Fruit fly (Drosophila melanogaster) whole organism, adult: ENCODE measurements around the gene Cyp4d1.

Experiments
- CG11617 ChIP-seq: fragments of 200-800 bp; sonication (Bioruptor generic); optimal IDR thresholded peaks from 2 replicates; lab custom pipeline; 2017; ENCODE audit warnings: mild to moderate bottlenecking, missing biosample characterization, missing genetic modification reagents, missing genetic modification characterization
- CG12768 ChIP-seq: fragments of 200-800 bp; sonication (Bioruptor generic); optimal IDR thresholded peaks from 2 replicates; lab custom pipeline; 2017; ENCODE audit warnings: missing biosample characterization, missing genetic modification characterization, mild to moderate bottlenecking, moderate library complexity, missing genetic modification reagents
- CG14711 ChIP-seq: fragments of 200-800 bp; sonication (Bioruptor generic); optimal IDR thresholded peaks from 2 replicates; lab custom pipeline; 2018; ENCODE audit warnings: missing biosample characterization, mild to moderate bottlenecking, missing genetic modification characterization, moderate library complexity
- CG1620 ChIP-seq: fragments of 200-800 bp; sonication (Bioruptor generic); optimal IDR thresholded peaks from 2 replicates; lab custom pipeline; 2016; ENCODE audit warnings: missing biosample characterization, missing genetic modification characterization
- CG33017 ChIP-seq: fragments of 200-800 bp; sonication (Bioruptor generic); optimal IDR thresholded peaks from 2 replicates; lab custom pipeline; 2018; ENCODE audit warnings: missing biosample characterization, mild to moderate bottlenecking, missing genetic modification characterization, moderate library complexity
- CG5204 ChIP-seq: fragments of 200-800 bp; sonication (Bioruptor generic); optimal IDR thresholded peaks from 2 replicates; lab custom pipeline; 2016; ENCODE audit warnings: missing biosample characterization, missing genetic modification characterization
- CG7045 ChIP-seq: fragments of 200-800 bp; sonication (Bioruptor generic); optimal IDR thresholded peaks from 2 replicates; lab custom pipeline; 2017; ENCODE audit warnings: missing biosample characterization, mild to moderate bottlenecking, missing genetic modification characterization
- CG7101 ChIP-seq: fragments of 200-800 bp; sonication (Bioruptor generic); optimal IDR thresholded peaks from 2 replicates; lab custom pipeline; 2018; ENCODE audit warnings: missing biosample characterization, mild to moderate bottlenecking, missing genetic modification characterization, moderate library complexity
- Clk ChIP-seq: fragments of 200-800 bp; sonication (Bioruptor generic); optimal IDR thresholded peaks from 2 replicates; lab custom pipeline; 2017; ENCODE audit warnings: missing biosample characterization, missing genetic modification characterization
- Crg-1 ChIP-seq: fragments of 200-800 bp; sonication (Bioruptor generic); optimal IDR thresholded peaks from 2 replicates; lab custom pipeline; 2016; ENCODE audit warnings: missing biosample characterization, missing genetic modification characterization
- Hr96 ChIP-seq: fragments of 200-800 bp; sonication (Bioruptor generic); optimal IDR thresholded peaks from 2 replicates; lab custom pipeline; 2016; ENCODE audit warnings: missing biosample characterization, missing genetic modification characterization
- Mnt ChIP-seq: fragments of 200-800 bp; sonication (Bioruptor generic); optimal IDR thresholded peaks from 2 replicates; lab custom pipeline; 2016; ENCODE audit warnings: missing biosample characterization, mild to moderate bottlenecking, missing genetic modification characterization
- bab1 ChIP-seq: fragments of 200-800 bp; sonication (Bioruptor generic); optimal IDR thresholded peaks from 3 replicates; lab custom pipeline; 2019; ENCODE audit warnings: missing biosample characterization, mild to moderate bottlenecking, missing genetic modification characterization, moderate library complexity
- cic ChIP-seq: fragments of 200-800 bp; sonication (Bioruptor generic); optimal IDR thresholded peaks from 2 replicates; lab custom pipeline; 2017; ENCODE audit warnings: missing biosample characterization, mild to moderate bottlenecking, missing genetic modification characterization, moderate library complexity
- cnc ChIP-seq, 2 experiments: fragments of >200 bp; optimal IDR thresholded peaks; 2 replicates each; lab custom pipeline; 2017
- kay ChIP-seq: fragments of 200-800 bp; sonication (Bioruptor generic); peaks from one replicate; lab custom pipeline; 2016; ENCODE audit warnings: missing biosample characterization, missing genetic modification characterization, borderline replicate concordance
- ovo ChIP-seq: fragments of 200-800 bp; sonication (Bioruptor generic); optimal IDR thresholded peaks from 2 replicates; lab custom pipeline; 2016; ENCODE audit warnings: missing biosample characterization, missing genetic modification characterization
- pad ChIP-seq: fragments of 200-800 bp; sonication (Bioruptor generic); optimal IDR thresholded peaks from 3 replicates; lab custom pipeline; 2017; ENCODE audit warnings: missing biosample characterization, missing genetic modification characterization, mild to moderate bottlenecking, moderate library complexity, missing genetic modification reagents
- tj ChIP-seq: fragments of 200-800 bp; sonication (Bioruptor generic); optimal IDR thresholded peaks from 3 replicates; lab custom pipeline; 2017; ENCODE audit warnings: missing biosample characterization, mild to moderate bottlenecking, missing genetic modification characterization, moderate library complexity
- toe ChIP-seq: fragments of 200-800 bp; sonication (Bioruptor generic); optimal IDR thresholded peaks from 2 replicates; lab custom pipeline; 2016; ENCODE audit warnings: missing biosample characterization, missing genetic modification characterization

The Cyp4d1 gene

DNA sequence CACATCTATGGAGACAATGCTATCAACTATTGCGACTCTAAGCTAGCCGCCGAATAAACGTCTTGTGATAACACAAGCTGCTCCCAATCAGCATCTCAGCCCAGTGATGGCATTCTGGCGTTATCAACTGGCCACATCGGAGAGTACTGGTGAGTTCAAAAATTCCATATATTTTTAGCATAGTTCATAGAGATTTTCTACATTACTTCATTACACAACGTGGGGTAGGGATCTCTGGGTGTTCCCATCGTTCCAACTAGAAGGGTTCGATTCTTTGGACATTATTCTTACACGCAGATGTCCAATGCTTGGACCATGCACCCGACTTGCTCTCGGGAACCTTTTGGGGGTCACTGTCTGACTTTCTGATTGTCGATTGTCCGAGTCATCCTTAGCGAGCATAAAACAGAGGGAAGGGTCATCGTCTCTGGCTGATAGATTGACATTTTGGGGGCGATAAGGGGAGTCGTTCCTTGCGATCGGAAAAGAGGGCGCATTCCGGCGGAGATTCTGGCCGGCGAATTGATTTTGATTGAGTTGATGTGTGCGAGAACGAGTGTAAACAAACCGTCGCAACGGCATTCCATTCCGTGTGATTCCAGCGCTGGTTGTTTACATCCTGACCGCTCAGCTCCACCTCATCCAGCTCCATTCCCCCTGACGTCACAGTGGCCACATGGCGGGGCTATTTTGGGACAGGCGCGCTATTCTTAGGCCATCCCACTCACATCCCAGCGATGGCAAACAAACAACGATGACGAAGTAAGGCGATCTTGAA is at the start of gene Cyp4d1, which contains the start of gene CG3630:
Cyp4d1 (minus strand) TSS at position 51 of the 778 bp plus-strand sequence.
CG3630 (plus strand) TSS at position 67 of the 778 bp plus-strand sequence.
- TF ChIP-seq pad (GFP tag; lab: Kevin White, UChicago) (no peak), CG7045 (no peak), CG5204 (GFP tag; lab: Kevin White, UChicago) (no peak)

DNA sequence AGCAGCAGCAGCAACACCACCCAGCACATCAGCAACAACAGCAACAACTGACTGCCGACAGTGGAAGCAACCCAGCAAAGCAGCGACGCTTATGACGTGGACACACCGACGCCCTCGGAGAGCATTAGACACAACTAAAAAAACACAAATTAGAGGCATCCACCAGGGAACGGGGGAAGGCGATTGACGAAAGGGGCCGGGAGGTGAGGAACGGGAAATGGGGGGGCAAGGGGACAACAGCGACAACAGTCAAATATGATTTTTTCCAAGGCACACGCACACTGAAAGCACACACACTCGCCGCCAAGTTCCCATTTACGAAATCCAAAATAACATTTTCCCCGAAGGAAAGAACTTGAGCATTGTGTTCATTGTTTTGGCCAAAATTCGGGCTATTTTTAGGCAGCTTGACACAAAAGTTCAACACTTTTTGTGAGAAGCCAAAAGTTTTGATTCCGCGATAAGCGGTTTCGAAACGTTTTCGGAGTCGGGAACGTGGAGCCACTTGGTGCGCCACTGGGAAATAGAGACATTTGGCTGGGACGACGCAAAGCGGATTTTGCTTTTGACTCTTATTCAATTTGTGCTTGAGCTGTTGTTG is 46.8 kb upstream of the Cyp4d1 start:
- no peak for TF ChIP-seq kay (GFP tag; lab: Kevin White, UChicago)
- no peak for TF ChIP-seq CG7045
- no peak for TF ChIP-seq CG11617 (GFP tag; lab: Kevin White, UChicago)
- no peak for TF ChIP-seq CG14711
- TF ChIP-seq tj (GFP tag; lab: Kevin White, UChicago): no peak
- TF ChIP-seq CG5204 (GFP tag; lab: Kevin White, UChicago): no peak
- no peak for TF ChIP-seq ovo (GFP tag; lab: Kevin White, UChicago)
- no peak for TF ChIP-seq Mnt (GFP tag; lab: Kevin White, UChicago)
- no peak for TF ChIP-seq CG33017 (tag; lab: Kevin White, UChicago)
- TF ChIP-seq CG1620 (GFP tag; lab: Kevin White, UChicago): no peak
- no peak for TF ChIP-seq cnc (optimal IDR thresholded peaks at IDR 0.05; lab: Kevin White, UChicago)
- TF ChIP-seq Crg-1 (GFP tag; lab: Kevin White, UChicago): no peak
- no peak for TF ChIP-seq pad (GFP tag; lab: Kevin White, UChicago)
- TF ChIP-seq Hr96 (GFP tag; lab: Kevin White, UChicago): no peak
- no peak for TF ChIP-seq cic
- no peak for TF ChIP-seq bab1 (GFP tag; lab: Kevin White, UChicago)
- TF ChIP-seq CG7101 (tag; lab: Kevin White, UChicago): no peak
- no peak for TF ChIP-seq Clk (GFP tag; lab: Kevin White, UChicago)
- TF ChIP-seq CG12768 (GFP tag; lab: Kevin White, UChicago): no peak
- no peak for TF ChIP-seq toe (GFP tag; lab: Kevin White, UChicago)

DNA sequence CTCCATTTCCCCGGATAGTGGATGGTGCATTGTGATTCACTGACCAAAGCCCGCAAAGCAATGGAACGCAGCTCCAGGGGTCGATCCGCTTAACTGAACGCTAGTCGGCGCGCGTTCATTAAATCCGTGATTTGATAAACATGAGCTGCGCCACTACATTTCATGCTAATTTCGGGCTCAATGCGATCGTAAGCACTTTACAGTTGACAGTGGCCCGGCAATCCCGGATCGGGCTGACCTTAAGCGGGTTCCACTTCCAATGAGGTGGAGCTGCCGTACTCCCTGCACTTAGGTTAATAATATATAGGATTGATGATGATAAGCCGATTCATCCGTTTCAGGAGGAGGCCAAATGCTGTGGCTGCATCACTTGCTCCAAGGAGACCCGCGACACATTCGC is 41.8 kb upstream of the Cyp4d1 start, which contains the start of gene FarO:
FarO (minus strand) TSS at position 101 of the 400 bp plus-strand sequence.
- TF ChIP-seq CG14711 (no peak), CG33017 (tag; lab: Kevin White, UChicago) (no peak), Mnt (GFP tag; lab: Kevin White, UChicago) (no peak), toe (GFP tag; lab: Kevin White, UChicago) (no peak), CG11617 (GFP tag; lab: Kevin White, UChicago) (no peak), CG12768 (GFP tag; lab: Kevin White, UChicago) (no peak), bab1 (GFP tag; lab: Kevin White, UChicago) (no peak), cnc (optimal IDR thresholded peaks at IDR 0.05; lab: Kevin White, UChicago) (no peak), CG5204 (GFP tag; lab: Kevin White, UChicago) (no peak), tj (GFP tag; lab: Kevin White, UChicago) (no peak), Clk (GFP tag; lab: Kevin White, UChicago) (no peak), Hr96 (GFP tag; lab: Kevin White, UChicago) (no peak), pad (GFP tag; lab: Kevin White, UChicago) (no peak), Crg-1 (GFP tag; lab: Kevin White, UChicago) (no peak), CG1620 (GFP tag; lab: Kevin White, UChicago) (no peak), CG7045 (no peak), kay (GFP tag; lab: Kevin White, UChicago) (no peak)

DNA sequence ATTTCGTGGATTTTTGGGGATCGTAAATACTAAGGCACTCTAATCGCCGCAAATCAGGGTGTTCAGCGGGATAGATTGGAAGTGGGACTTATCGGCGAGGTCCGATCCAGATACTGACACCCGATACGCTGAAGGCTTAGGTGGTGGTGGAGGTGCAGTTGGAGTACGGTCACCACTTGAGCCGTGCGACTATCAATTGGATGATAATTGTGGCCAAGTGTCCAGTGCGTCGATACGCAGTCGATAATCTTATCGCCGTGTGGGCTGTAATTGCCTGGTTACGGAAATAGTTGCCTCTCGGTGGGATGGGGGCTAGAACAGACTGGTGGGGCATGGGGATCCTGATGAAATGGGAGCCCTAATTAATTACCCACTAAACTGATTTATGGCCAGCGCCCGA is 37.3 kb upstream of the Cyp4d1 start:
- TF ChIP-seq toe (GFP tag; lab: Kevin White, UChicago) (no peak), cic (peak; percentile 53), pad (GFP tag; lab: Kevin White, UChicago) (peak; percentile 10), CG11617 (GFP tag; lab: Kevin White, UChicago) (no peak), Clk (GFP tag; lab: Kevin White, UChicago) (no peak), Mnt (GFP tag; lab: Kevin White, UChicago) (peak; percentile 14), CG12768 (GFP tag; lab: Kevin White, UChicago) (peak; percentile 6)

DNA sequence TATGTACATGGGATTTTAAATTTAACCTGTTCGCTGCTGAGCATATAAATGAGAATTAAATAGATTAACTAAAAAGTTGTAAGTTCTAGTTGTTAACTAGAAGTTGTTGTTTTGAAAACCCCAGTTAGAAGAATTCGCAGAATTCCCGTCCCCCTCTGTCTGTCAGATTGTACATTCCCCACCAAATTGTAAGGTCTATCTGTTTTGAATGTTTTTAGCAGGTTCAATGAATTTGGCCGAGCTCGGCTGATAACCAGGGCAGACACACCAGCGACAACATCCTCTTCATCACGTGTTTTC is 36.2 kb upstream of the Cyp4d1 start:
- no peak for TF ChIP-seq CG12768 (GFP tag; lab: Kevin White, UChicago)
- TF ChIP-seq CG7101 (tag; lab: Kevin White, UChicago): no peak
- no peak for TF ChIP-seq ovo (GFP tag; lab: Kevin White, UChicago)
- no peak for TF ChIP-seq CG14711
- TF ChIP-seq Crg-1 (GFP tag; lab: Kevin White, UChicago): no peak
- TF ChIP-seq cic: no peak
- no peak for TF ChIP-seq CG1620 (GFP tag; lab: Kevin White, UChicago)
- TF ChIP-seq kay (GFP tag; lab: Kevin White, UChicago): no peak
- TF ChIP-seq CG33017 (tag; lab: Kevin White, UChicago): no peak
- TF ChIP-seq CG11617 (GFP tag; lab: Kevin White, UChicago): no peak
- TF ChIP-seq cnc (optimal IDR thresholded peaks at IDR 0.05; lab: Kevin White, UChicago): no peak
- TF ChIP-seq toe (GFP tag; lab: Kevin White, UChicago): no peak
- no peak for TF ChIP-seq bab1 (GFP tag; lab: Kevin White, UChicago)
- TF ChIP-seq Clk (GFP tag; lab: Kevin White, UChicago): no peak
